Worm (Caenorhabditis elegans) whole organism, young adult: ENCODE data around the gene coq-2.

Experiments
- B0019.2 ChIP-seq: fragments of 200-800 bp; sonication (Bioruptor generic); conservative IDR thresholded peaks from 2 replicates; pipeline ENCODE4 v1.3.6; 2022; ENCODE audit warnings: missing genetic modification reagents, missing genetic modification characterization, missing compliant biosample characterization
- B0035.1 ChIP-seq: sonication (generic microtip); optimal IDR thresholded peaks from 2 replicates; lab custom pipeline; 2016; ENCODE audit warnings: missing genetic modification characterization, mild to moderate bottlenecking, missing compliant biosample characterization, missing genotype, missing genetic modification reagents
- D2030.7 ChIP-seq: fragments of 200-800 bp; sonication (Bioruptor generic); IDR thresholded peaks from 2 replicates; pipeline ENCODE4 v1.3.6; 2022; ENCODE audit warnings: missing genetic modification reagents, missing genetic modification characterization, missing compliant biosample characterization
- F22D6.2 ChIP-seq: sonication (generic microtip); optimal IDR thresholded peaks from 2 replicates; lab custom pipeline; 2016; ENCODE audit warnings: mild to moderate bottlenecking, missing genetic modification characterization, missing compliant biosample characterization
- F33H1.4 ChIP-seq: fragments of 200-800 bp; sonication (Bioruptor generic); IDR thresholded peaks from 2 replicates; pipeline ENCODE4 v1.3.6; 2022; ENCODE audit warnings: missing genetic modification reagents, missing genetic modification characterization, missing compliant biosample characterization
- F52B5.7 ChIP-seq: sonication (generic microtip); optimal IDR thresholded peaks from 2 replicates; lab custom pipeline; 2016; ENCODE audit warnings: mild to moderate bottlenecking, missing genetic modification characterization, missing compliant biosample characterization
- K12H6.12 ChIP-seq: fragments of 200-800 bp; sonication (Bioruptor generic); optimal IDR thresholded peaks from 2 replicates; lab custom pipeline; 2018; ENCODE audit warnings: mild to moderate bottlenecking, missing genetic modification characterization, missing compliant biosample characterization
- Y79H2A.3 ChIP-seq: fragments of 200-800 bp; sonication (Bioruptor generic); conservative IDR thresholded peaks from 2 replicates; pipeline ENCODE4 v1.3.6; 2022; ENCODE audit warnings: missing genetic modification reagents, missing genetic modification characterization, missing compliant biosample characterization
- attf-5 ChIP-seq: fragments of 200-800 bp; sonication (Bioruptor generic); optimal IDR thresholded peaks from 2 replicates; lab custom pipeline; 2018; ENCODE audit warnings: mild to moderate bottlenecking, missing genetic modification characterization, missing compliant biosample characterization
- ceh-79 ChIP-seq: sonication (generic microtip); optimal IDR thresholded peaks from 2 replicates; lab custom pipeline; 2017; ENCODE audit warnings: mild to moderate bottlenecking, missing genetic modification characterization, missing compliant biosample characterization
- dox-1 ChIP-seq: fragments of 200-800 bp; sonication (Bioruptor generic); IDR thresholded peaks from 2 replicates; pipeline ENCODE4 v1.3.6; 2022; ENCODE audit warnings: missing genetic modification reagents, missing genetic modification characterization, missing compliant biosample characterization
- egrh-3 ChIP-seq: fragments of 200-800 bp; sonication (Bioruptor generic); IDR thresholded peaks from 2 replicates; pipeline ENCODE4 v1.3.6; 2022; ENCODE audit warnings: missing genetic modification reagents, missing genetic modification characterization, missing compliant biosample characterization
- lir-1 ChIP-seq: fragments of 200-800 bp; sonication (Bioruptor generic); conservative IDR thresholded peaks from 2 replicates; pipeline ENCODE4 v1.3.6; 2022; ENCODE audit warnings: missing genetic modification reagents, missing genetic modification characterization, missing compliant biosample characterization
- lsl-1 ChIP-seq: fragments of 200-800 bp; sonication (Bioruptor generic); optimal IDR thresholded peaks from 2 replicates; lab custom pipeline; 2018; ENCODE audit warnings: mild to moderate bottlenecking, missing genetic modification characterization, moderate library complexity, missing compliant biosample characterization
- madf-6 ChIP-seq: fragments of 200-800 bp; sonication (Bioruptor generic); IDR thresholded peaks from 2 replicates; pipeline ENCODE4 v1.3.6; 2022; ENCODE audit warnings: missing genetic modification reagents, missing genetic modification characterization, missing compliant biosample characterization
- mcd-1 ChIP-seq: fragments of 200-800 bp; sonication (Bioruptor generic); IDR thresholded peaks from 2 replicates; pipeline ENCODE4 v1.3.6; 2022; ENCODE audit warnings: missing genetic modification reagents, missing genetic modification characterization, missing compliant biosample characterization
- nfyb-1 ChIP-seq: fragments of 200-800 bp; sonication (Bioruptor generic); IDR thresholded peaks from 2 replicates; pipeline ENCODE4 v1.3.6; 2022; ENCODE audit warnings: missing genetic modification reagents, missing genetic modification characterization, missing compliant biosample characterization
- nhr-80 ChIP-seq: sonication (generic microtip); optimal IDR thresholded peaks from 2 replicates; lab custom pipeline; 2016; ENCODE audit warnings: missing genetic modification characterization, missing compliant biosample characterization
- sptf-2 ChIP-seq: fragments of 200-800 bp; sonication (Bioruptor generic); optimal IDR thresholded peaks from 2 replicates; lab custom pipeline; 2018; ENCODE audit warnings: mild to moderate bottlenecking, missing genetic modification characterization, missing compliant biosample characterization
- ztf-22 ChIP-seq: fragments of 200-800 bp; sonication (Bioruptor generic); optimal IDR thresholded peaks from 2 replicates; lab custom pipeline; 2018; ENCODE audit warnings: mild to moderate bottlenecking, missing genetic modification characterization, moderate library complexity, missing compliant biosample characterization
- ztf-26 ChIP-seq: sonication (generic microtip); optimal IDR thresholded peaks from 2 replicates; lab custom pipeline; 2017; ENCODE audit warnings: missing genetic modification characterization, missing compliant biosample characterization
- ztf-28 ChIP-seq: fragments of 200-800 bp; sonication (Bioruptor generic); IDR thresholded peaks from 2 replicates; pipeline ENCODE4 v1.3.6; 2022; ENCODE audit warnings: missing genetic modification reagents, missing genetic modification characterization, missing compliant biosample characterization

coq-2 gene

DNA sequence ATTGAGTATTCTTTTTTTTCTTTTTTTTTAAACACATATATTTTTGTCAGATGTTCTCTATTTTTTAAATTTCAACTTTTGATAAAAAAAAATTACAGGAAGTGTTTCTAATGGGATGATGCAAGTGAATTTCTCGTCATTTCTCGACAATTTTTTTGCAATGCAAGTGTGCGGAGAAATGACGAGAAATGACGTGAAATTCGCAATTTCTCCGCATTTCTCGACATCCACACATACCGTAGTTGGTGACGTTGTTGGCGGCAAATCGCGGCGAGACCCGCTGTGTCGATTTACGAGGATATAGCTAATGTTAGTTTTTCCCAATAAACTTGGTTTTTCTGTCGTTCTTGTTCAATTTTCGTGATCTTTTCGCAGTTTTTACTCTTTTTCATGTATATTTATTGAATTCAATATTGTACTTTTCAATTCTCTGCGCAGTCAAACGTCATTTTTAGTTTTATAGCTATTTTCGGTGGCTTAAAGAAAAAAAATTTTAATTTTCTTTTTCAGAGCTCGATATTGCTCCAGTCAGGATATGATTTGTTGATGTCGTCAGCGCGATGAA lies 46.3 kb downstream of the coq-2 start, which contains the start of gene F31E3.6:
TSS of gene F31E3.6 (plus strand) at position 93 of the 565 bp plus-strand sequence.
- TF ChIP-seq lsl-1 (GFP tag; lab: Kevin White, UChicago) (peak; percentile 35), D2030.7 (GFP tag; lab: Robert Waterston, UW) (peak; percentile 51; the same call in 1 of the 2 replicates), F33H1.4 (GFP tag; lab: Robert Waterston, UW) (peak; percentile 96), mcd-1 (GFP tag; lab: Robert Waterston, UW) (peak; percentile 68), dox-1 (GFP tag; lab: Robert Waterston, UW) (peak; percentile 59; the same call in 1 of the 2 replicates), nfyb-1 (GFP tag; lab: Robert Waterston, UW) (peak; percentile 37; the same call in 1 of the 2 replicates)

DNA sequence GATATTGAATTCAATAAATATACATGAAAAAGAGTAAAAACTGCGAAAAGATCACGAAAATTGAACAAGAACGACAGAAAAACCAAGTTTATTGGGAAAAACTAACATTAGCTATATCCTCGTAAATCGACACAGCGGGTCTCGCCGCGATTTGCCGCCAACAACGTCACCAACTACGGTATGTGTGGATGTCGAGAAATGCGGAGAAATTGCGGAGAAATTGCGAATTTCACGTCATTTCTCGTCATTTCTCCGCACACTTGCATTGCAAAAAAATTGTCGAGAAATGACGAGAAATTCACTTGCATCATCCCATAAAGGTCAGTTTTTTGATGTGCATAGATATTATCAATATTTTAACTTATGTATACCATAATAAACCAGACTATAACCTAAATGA lies 49.4 kb downstream of the coq-2 start:
- peak; percentile 46; the same call in 1 of the 2 replicates for TF ChIP-seq dox-1 (GFP tag; lab: Robert Waterston, UW)
- peak; percentile 47 for TF ChIP-seq mcd-1 (GFP tag; lab: Robert Waterston, UW)
- TF ChIP-seq F33H1.4 (GFP tag; lab: Robert Waterston, UW), result peak; percentile 96
- peak; percentile 52; the same call in 1 of the 2 replicates for TF ChIP-seq D2030.7 (GFP tag; lab: Robert Waterston, UW)
- TF ChIP-seq madf-6, result peak; percentile 40; the same call in 1 of the 2 replicates

DNA sequence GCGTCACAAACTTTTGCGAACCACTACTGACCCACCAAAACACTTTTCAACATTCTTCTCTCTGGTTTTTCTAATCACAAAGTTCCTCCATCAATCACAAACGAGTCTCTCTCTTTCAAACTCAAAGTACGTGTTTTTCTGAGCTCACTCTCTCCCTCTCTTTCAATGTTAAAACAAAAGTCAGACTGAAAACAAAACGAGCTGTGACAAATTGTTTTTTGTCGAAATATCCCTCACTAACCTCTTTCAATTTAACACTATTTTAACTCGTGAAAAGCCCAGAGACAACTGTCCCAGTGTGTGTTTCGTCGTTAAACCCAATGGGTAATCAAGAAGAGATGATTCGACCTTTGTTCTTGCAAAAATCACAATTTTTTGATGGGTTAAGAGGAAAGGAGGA lies 52.3 kb downstream of the coq-2 start:
- no peak for TF ChIP-seq B0019.2 (GFP tag; lab: Robert Waterston, UW)
- TF ChIP-seq K12H6.12, result peak; percentile 44
- TF ChIP-seq ztf-28 (GFP tag; lab: Robert Waterston, UW), result no peak
- TF ChIP-seq ceh-79, result no peak
- TF ChIP-seq F22D6.2 (tag; lab: Kevin White, UChicago), result no peak
- TF ChIP-seq attf-5 (GFP tag; lab: Kevin White, UChicago), result no peak
- no peak for TF ChIP-seq ztf-22 (GFP tag; lab: Kevin White, UChicago)
- TF ChIP-seq lir-1 (GFP tag; lab: Robert Waterston, UW), result no peak
- TF ChIP-seq egrh-3 (GFP tag; lab: Robert Waterston, UW), result no peak
- no peak for TF ChIP-seq dox-1 (GFP tag; lab: Robert Waterston, UW)
- no peak for TF ChIP-seq Y79H2A.3
- TF ChIP-seq B0035.1 (tag; lab: Kevin White, UChicago), result no peak
- TF ChIP-seq nhr-80 (tag; lab: Kevin White, UChicago), result peak; percentile 29
- TF ChIP-seq sptf-2 (GFP tag; lab: Kevin White, UChicago), result no peak
- TF ChIP-seq F52B5.7 (tag; lab: Kevin White, UChicago), result no peak
- TF ChIP-seq ztf-26 (tag; lab: Kevin White, UChicago), result no peak
